Fruit fly (Drosophila melanogaster): ENCODE measurements around the gene Jon65Aiv.

Jon65Aiv gene

dm6 chr3L:6085157-6085556, 46.2 kb downstream of the Jon65Aiv start (continued):
- no peak for TF ChIP-seq Gug (GFP tag; IDR thresholded peaks at IDR 0.05)
- peak; percentile 29 for TF ChIP-seq PHDP (tag; optimal IDR thresholded peaks at IDR 0.05)
- TF ChIP-seq CG2129 (GFP tag; IDR thresholded peaks at IDR 0.05; ENCODE audit: partially characterized antibody) = no peak
- TF ChIP-seq dmrt99B (tag; optimal IDR thresholded peaks at IDR 0.05) = peak; percentile 50
- no peak for TF ChIP-seq CG8089 (GFP tag; optimal IDR thresholded peaks at IDR 0.05)
- peak; percentile 50 for TF ChIP-seq D19A (tag; optimal IDR thresholded peaks at IDR 0.05)
- peak; percentile 36 for TF ChIP-seq Hmr (GFP tag; optimal IDR thresholded peaks at IDR 0.05)
- no peak for TF ChIP-seq ap (GFP tag; IDR thresholded peaks at IDR 0.05)
- peak; percentile 17 for TF ChIP-seq nmo (GFP tag; optimal IDR thresholded peaks at IDR 0.05)
- peak in 1 of 3 experiments; percentile 38 for TF ChIP-seq lola (GFP tag; optimal IDR thresholded peaks at IDR 0.05)
- TF ChIP-seq amos (GFP tag; IDR thresholded peaks at IDR 0.05; ENCODE audit: partially characterized antibody) = no peak
- TF ChIP-seq CG1024 (GFP tag; IDR thresholded peaks at IDR 0.05) = no peak
- TF ChIP-seq CG14710 (tag; optimal IDR thresholded peaks at IDR 0.05) = peak; percentile 19
- no peak for TF ChIP-seq tup (GFP tag; optimal IDR thresholded peaks at IDR 0.05)
- no peak for TF ChIP-seq fd64A (GFP tag; optimal IDR thresholded peaks at IDR 0.05)
- peak; percentile 50 for TF ChIP-seq Sox100B (GFP tag; optimal IDR thresholded peaks at IDR 0.05)
- peak; percentile 15 for TF ChIP-seq CoRest (tag; optimal IDR thresholded peaks at IDR 0.05)
- TF ChIP-seq br (optimal IDR thresholded peaks at IDR 0.05) = no peak
- TF ChIP-seq CG9797 (GFP tag; optimal IDR thresholded peaks at IDR 0.05) = no peak
- TF ChIP-seq dysf (GFP tag; IDR thresholded peaks at IDR 0.05) = peak; percentile 47; the same call in 2 of the 3 replicates
- TF ChIP-seq CG9437 (GFP tag; optimal IDR thresholded peaks at IDR 0.05) = no peak
- TF ChIP-seq B-H1 (GFP tag; IDR thresholded peaks at IDR 0.05) = no peak
- TF ChIP-seq Opbp (GFP tag; IDR thresholded peaks at IDR 0.05; ENCODE audit: partially characterized antibody) = no peak
- TF ChIP-seq Meics (GFP tag; optimal IDR thresholded peaks at IDR 0.05) = peak; percentile 47
- TF ChIP-seq mirr (GFP tag; optimal IDR thresholded peaks at IDR 0.05) = no peak
- TF ChIP-seq CG13775 (GFP tag; optimal IDR thresholded peaks at IDR 0.05) = no peak
- TF ChIP-seq slbo (GFP tag; IDR thresholded peaks at IDR 0.05) = no peak; the same call in 1 of the 2 replicates
- TF ChIP-seq CG12391 (tag; optimal IDR thresholded peaks at IDR 0.05) = peak; percentile 40
- TF ChIP-seq NfI (GFP tag; optimal IDR thresholded peaks at IDR 0.05) = peak; percentile 16
- no peak for TF ChIP-seq HLH3B (GFP tag; IDR thresholded peaks at IDR 0.05)
- TF ChIP-seq Hr78 (GFP tag; optimal IDR thresholded peaks at IDR 0.05) = no peak
- TF ChIP-seq CG34422 (GFP tag; IDR thresholded peaks at IDR 0.05) = no peak
- TF ChIP-seq eyg (GFP tag; optimal IDR thresholded peaks at IDR 0.05) = no peak
- TF ChIP-seq CG7556 (GFP tag; optimal IDR thresholded peaks at IDR 0.05) = peak; percentile 67
- TF ChIP-seq shn (GFP tag; optimal IDR thresholded peaks at IDR 0.05) = no peak
- TF ChIP-seq grau (tag; optimal IDR thresholded peaks at IDR 0.05) = peak; percentile 48
- TF ChIP-seq CG9876 (GFP tag; optimal IDR thresholded peaks at IDR 0.05) = no peak
- TF ChIP-seq CG12659 (GFP tag; optimal IDR thresholded peaks at IDR 0.05) = peak; percentile 9
- TF ChIP-seq schlank (tag; optimal IDR thresholded peaks at IDR 0.05) = no peak
- no peak for TF ChIP-seq HLHmδ (GFP tag; optimal IDR thresholded peaks at IDR 0.05)
- TF ChIP-seq Nf-YA (GFP tag; IDR thresholded peaks at IDR 0.05) = no peak
- peak; percentile 31 for TF ChIP-seq CG10267 (tag; optimal IDR thresholded peaks at IDR 0.05)
- no peak for TF ChIP-seq prd (optimal IDR thresholded peaks at IDR 0.05)
- no peak for TF ChIP-seq prd (GFP tag; IDR thresholded peaks at IDR 0.05)
- TF ChIP-seq Ets65A (GFP tag) = no peak
- no peak for TF ChIP-seq CG12299 (tag; optimal IDR thresholded peaks at IDR 0.05)
- no peak for TF ChIP-seq CG6765 (GFP tag; optimal IDR thresholded peaks at IDR 0.05)
- TF ChIP-seq Blimp-1 (GFP tag; optimal IDR thresholded peaks at IDR 0.05) = peak; percentile 42
- peak in 1 of 2 experiments; percentile 70 for TF ChIP-seq bsh (GFP tag; optimal IDR thresholded peaks at IDR 0.05)
